Fruit fly (Drosophila melanogaster): ENCODE data around the gene ush.

Gene ush

dm6 chr2L:430820-431628, 45.0 kb upstream of the ush start, which contains the start of gene ex (continued):
- TF ChIP-seq NC2α (GFP tag; optimal IDR thresholded peaks at IDR 0.05) (no peak), Bteb2 (GFP tag; optimal IDR thresholded peaks at IDR 0.05) (no peak), CG17612 (GFP tag; IDR thresholded peaks at IDR 0.05) (no peak), D (optimal IDR thresholded peaks at IDR 0.05) (no peak), D (GFP tag; optimal IDR thresholded peaks at IDR 0.05) (peak; percentile 14), btn (GFP tag; optimal IDR thresholded peaks at IDR 0.05) (no peak), ken (GFP tag; IDR thresholded peaks at IDR 0.05) (0 out of 3 replicates have a peak, but pooled peaks have one; percentile 44), vvl (GFP tag; IDR thresholded peaks at IDR 0.05) (peak; percentile 73), ewg (GFP tag; optimal IDR thresholded peaks at IDR 0.05) (peak; percentile 37)

DNA sequence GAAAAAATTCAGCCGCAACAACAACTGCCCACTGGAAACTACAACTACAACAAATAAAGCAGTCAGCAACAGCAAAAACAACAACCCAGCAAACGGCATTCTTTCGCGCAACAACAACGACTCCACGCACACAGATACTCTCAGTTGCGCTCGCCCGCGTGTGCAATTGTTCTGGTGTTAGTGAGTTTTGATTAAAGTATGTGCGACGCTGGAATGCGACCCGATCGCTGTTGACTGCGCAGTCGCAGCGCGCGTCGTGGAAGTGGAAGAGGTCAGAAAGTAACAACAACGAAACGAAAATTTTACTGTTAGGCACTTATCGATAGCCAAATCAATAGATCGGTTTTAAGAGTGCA, 44.4 kb upstream of the ush start:
- TF ChIP-seq HLH3B (GFP tag; IDR thresholded peaks at IDR 0.05) (no peak), danr (GFP tag; IDR thresholded peaks at IDR 0.05) (no peak), kni (GFP tag; optimal IDR thresholded peaks at IDR 0.05) (peak; percentile 29), Atf-2 (GFP tag; optimal IDR thresholded peaks at IDR 0.05) (no peak), kay (GFP tag; optimal IDR thresholded peaks at IDR 0.05) (no peak), CG10267 (tag; optimal IDR thresholded peaks at IDR 0.05) (no peak), CG11695 (GFP tag; IDR thresholded peaks at IDR 0.05) (no peak), chm (GFP tag; IDR thresholded peaks at IDR 0.05) (0 out of 2 replicates have a peak, but pooled peaks have one; percentile 42), TFAM (GFP tag; optimal IDR thresholded peaks at IDR 0.05) (no peak), zen2 (GFP tag; IDR thresholded peaks at IDR 0.05; ENCODE audit: partially characterized antibody) (no peak), Dip3 (GFP tag; optimal IDR thresholded peaks at IDR 0.05) (no peak), PHDP (tag; optimal IDR thresholded peaks at IDR 0.05) (no peak), CG2116 (GFP tag; optimal IDR thresholded peaks at IDR 0.05) (no peak), zfh1 (GFP tag; IDR thresholded peaks at IDR 0.05) (no peak), tx (GFP tag; optimal IDR thresholded peaks at IDR 0.05) (no peak), pb (GFP tag; optimal IDR thresholded peaks at IDR 0.05) (no peak), CG15479 (GFP tag; optimal IDR thresholded peaks at IDR 0.05) (peak; percentile 72), nerfin-1 (tag; optimal IDR thresholded peaks at IDR 0.05) (peak; percentile 66), CG4360 (GFP tag; IDR thresholded peaks at IDR 0.05) (peak; percentile 97), Gsc (GFP tag; IDR thresholded peaks at IDR 0.05) (no peak), Meics (GFP tag; optimal IDR thresholded peaks at IDR 0.05) (no peak), CG17385 (GFP tag; optimal IDR thresholded peaks at IDR 0.05) (no peak), dati (GFP tag; IDR thresholded peaks at IDR 0.05) (no peak), Neu2 (GFP tag; optimal IDR thresholded peaks at IDR 0.05; ENCODE audit: borderline replicate concordance) (no peak), Nf-YB (GFP tag; optimal IDR thresholded peaks at IDR 0.05) (no peak), sd (tag; optimal IDR thresholded peaks at IDR 0.05) (peak; percentile 100), NC2α (GFP tag; optimal IDR thresholded peaks at IDR 0.05) (no peak), Spps (tag; optimal IDR thresholded peaks at IDR 0.05) (no peak), sisA (GFP tag; IDR thresholded peaks at IDR 0.05) (no peak), CkIIα-i1 (GFP tag; IDR thresholded peaks at IDR 0.05) (no peak), Hr78 (GFP tag; optimal IDR thresholded peaks at IDR 0.05) (peak in 1 of 2 experiments; percentile 98), Elba2 (GFP tag; optimal IDR thresholded peaks at IDR 0.05) (no peak), CG18476 (GFP tag; optimal IDR thresholded peaks at IDR 0.05) (no peak), Usf (GFP tag; optimal IDR thresholded peaks at IDR 0.05) (no peak), Hey (tag; optimal IDR thresholded peaks at IDR 0.05) (no peak), Asciz (GFP tag; optimal IDR thresholded peaks at IDR 0.05) (no peak), CG14441 (GFP tag; IDR thresholded peaks at IDR 0.05) (no peak), Abd-B (GFP tag; optimal IDR thresholded peaks at IDR 0.05) (no peak), chinmo (GFP tag; IDR thresholded peaks at IDR 0.05; ENCODE audit: partially characterized antibody) (peak; percentile 94; the same call in 3 of the 4 replicates), cg (GFP tag; optimal IDR thresholded peaks at IDR 0.05) (peak; percentile 86), CG17328 (GFP tag; IDR thresholded peaks at IDR 0.05) (no peak)

Measured in whole organism, embryonic.